Fruit fly (Drosophila melanogaster) whole organism, prepupa: ENCODE measurements around the gene Myo61F.

Experiments
- Blimp-1 ChIP-seq: fragments of 200-800 bp; sonication (Bioruptor generic); optimal IDR thresholded peaks from 3 replicates; lab custom pipeline; 2017; ENCODE audit warnings: missing biosample characterization, missing genetic modification characterization, mild to moderate bottlenecking, moderate library complexity, missing genetic modification reagents
- CG10631 ChIP-seq: fragments of 200-800 bp; sonication (Bioruptor generic); optimal IDR thresholded peaks from 2 replicates; lab custom pipeline; 2016; ENCODE audit warnings: missing biosample characterization, missing genetic modification characterization
- CG10669 ChIP-seq: fragments of 200-800 bp; sonication (Bioruptor generic); optimal IDR thresholded peaks from 3 replicates; lab custom pipeline; 2018; ENCODE audit warnings: missing biosample characterization, mild to moderate bottlenecking, missing genetic modification characterization, moderate library complexity
- CG11294 ChIP-seq: fragments of 200-800 bp; sonication (Bioruptor generic); IDR thresholded peaks from 2 replicates; pipeline ENCODE4 v1.3.6; 2022; ENCODE audit warnings: missing biosample characterization, missing genetic modification characterization
- CG11762 ChIP-seq: fragments of 200-800 bp; sonication (Bioruptor generic); optimal IDR thresholded peaks from 3 replicates; lab custom pipeline; 2016; ENCODE audit warnings: missing biosample characterization, missing genetic modification characterization; ENCODE audit not compliant: insufficient read depth
- CG11902 ChIP-seq: fragments of 200-800 bp; sonication (Bioruptor generic); optimal IDR thresholded peaks from 3 replicates; lab custom pipeline; 2016; ENCODE audit warnings: missing biosample characterization, missing genetic modification characterization
- CG15336 ChIP-seq: fragments of 200-800 bp; sonication (Bioruptor generic); IDR thresholded peaks from 2 replicates; pipeline ENCODE4 v1.3.6; 2022; ENCODE audit warnings: missing biosample characterization, missing genetic modification characterization
- CG1621 ChIP-seq: fragments of 200-800 bp; sonication (Bioruptor generic); optimal IDR thresholded peaks from 3 replicates; lab custom pipeline; 2018; ENCODE audit warnings: missing biosample characterization, mild to moderate bottlenecking, missing genetic modification characterization
- CG16779 ChIP-seq: fragments of 200-800 bp; sonication (Bioruptor generic); optimal IDR thresholded peaks from 3 replicates; lab custom pipeline; 2017; ENCODE audit warnings: missing biosample characterization, mild to moderate bottlenecking, missing genetic modification characterization
- CG3032 ChIP-seq: fragments of 200-800 bp; optimal IDR thresholded peaks from 2 replicates; lab custom pipeline; 2019; ENCODE audit warnings: missing biosample characterization, mild to moderate bottlenecking, missing genetic modification characterization, moderate library complexity
- CG32006 ChIP-seq: fragments of 200-800 bp; sonication (Bioruptor generic); optimal IDR thresholded peaks from 3 replicates; lab custom pipeline; 2017; ENCODE audit warnings: missing biosample characterization, mild to moderate bottlenecking, missing genetic modification characterization
- CG3919 ChIP-seq: fragments of 200-800 bp; sonication (Bioruptor generic); optimal IDR thresholded peaks from 3 replicates; lab custom pipeline; 2016; ENCODE audit warnings: missing biosample characterization, missing genetic modification characterization
- CG4318 ChIP-seq: fragments of 200-800 bp; sonication (Bioruptor generic); optimal IDR thresholded peaks from 3 replicates; lab custom pipeline; 2017; ENCODE audit warnings: missing biosample characterization, mild to moderate bottlenecking, missing genetic modification characterization
- CG6163 ChIP-seq: fragments of 200-800 bp; sonication (Bioruptor generic); IDR thresholded peaks from 3 replicates; pipeline ENCODE4 v1.3.6; 2022; ENCODE audit warnings: missing biosample characterization, missing genetic modification characterization
- CG6276 ChIP-seq: fragments of 200-800 bp; sonication (Bioruptor generic); optimal IDR thresholded peaks from 2 replicates; lab custom pipeline; 2017; ENCODE audit warnings: missing biosample characterization, mild to moderate bottlenecking, missing genetic modification characterization
- CG6808 ChIP-seq: fragments of 200-800 bp; sonication (Bioruptor generic); optimal IDR thresholded peaks from 3 replicates; lab custom pipeline; 2017; ENCODE audit warnings: missing biosample characterization, missing genetic modification characterization, mild to moderate bottlenecking, moderate library complexity, missing genetic modification reagents
- CG7368 ChIP-seq: fragments of 200-800 bp; sonication (Bioruptor generic); optimal IDR thresholded peaks from 3 replicates; lab custom pipeline; 2016; ENCODE audit warnings: missing biosample characterization, missing genetic modification characterization
- CG8119 ChIP-seq: fragments of 200-800 bp; sonication (Bioruptor generic); IDR thresholded peaks from 3 replicates; pipeline ENCODE4 v1.3.6; 2022; ENCODE audit warnings: missing biosample characterization, missing genetic modification characterization
- CG8319 ChIP-seq: fragments of 200-800 bp; sonication (Bioruptor generic); optimal IDR thresholded peaks from 3 replicates; lab custom pipeline; 2016; ENCODE audit warnings: missing biosample characterization, missing genetic modification characterization
- CG8632 ChIP-seq: fragments of 200-800 bp; sonication (Bioruptor generic); optimal IDR thresholded peaks from 3 replicates; lab custom pipeline; 2016; ENCODE audit warnings: missing biosample characterization, missing genetic modification characterization
- CG9139 ChIP-seq: fragments of 200-800 bp; sonication (Bioruptor generic); optimal IDR thresholded peaks from 3 replicates; lab custom pipeline; 2017; ENCODE audit warnings: missing biosample characterization, mild to moderate bottlenecking, missing genetic modification characterization
- Eip75B ChIP-seq: fragments of 200-800 bp; sonication (Bioruptor generic); optimal IDR thresholded peaks from 3 replicates; lab custom pipeline; 2016; ENCODE audit warnings: missing biosample characterization, missing genetic modification characterization
- Eip78C ChIP-seq: fragments of 200-800 bp; sonication (Bioruptor generic); peaks from one replicate; lab custom pipeline; 2016; ENCODE audit warnings: missing biosample characterization, missing genetic modification characterization
- Eip93F ChIP-seq: fragments of 200-800 bp; sonication (Bioruptor generic); optimal IDR thresholded peaks from 2 replicates; lab custom pipeline; 2016; ENCODE audit warnings: missing biosample characterization, mild to moderate bottlenecking, missing genetic modification characterization
- Ets21C ChIP-seq: fragments of 200-800 bp; sonication (Bioruptor generic); optimal IDR thresholded peaks from 3 replicates; lab custom pipeline; 2016; ENCODE audit warnings: missing biosample characterization, missing genetic modification characterization
- Gug ChIP-seq: fragments of 200-800 bp; sonication (Bioruptor generic); IDR thresholded peaks from 2 replicates; pipeline ENCODE4 v1.3.6; 2022; ENCODE audit warnings: missing biosample characterization, missing genetic modification characterization
- Hr39 ChIP-seq: fragments of 200-800 bp; sonication (Bioruptor generic); optimal IDR thresholded peaks from 2 replicates; lab custom pipeline; 2016; ENCODE audit warnings: missing biosample characterization, missing genetic modification characterization
- Hr4 ChIP-seq: fragments of 200-800 bp; sonication (Bioruptor generic); optimal IDR thresholded peaks from 3 replicates; lab custom pipeline; 2016; ENCODE audit warnings: missing biosample characterization, missing genetic modification characterization
- Lpt ChIP-seq: fragments of 200-800 bp; sonication (Bioruptor generic); optimal IDR thresholded peaks from 3 replicates; lab custom pipeline; 2016; ENCODE audit warnings: missing biosample characterization, missing genetic modification characterization
- Met ChIP-seq: fragments of 200-800 bp; sonication (Bioruptor generic); optimal IDR thresholded peaks from 3 replicates; lab custom pipeline; 2016; ENCODE audit warnings: missing biosample characterization, missing genetic modification characterization
- OdsH ChIP-seq: fragments of 200-800 bp; sonication (Bioruptor generic); optimal IDR thresholded peaks from 3 replicates; lab custom pipeline; 2016; ENCODE audit warnings: missing biosample characterization, missing genetic modification characterization
- Smox ChIP-seq: fragments of 200-800 bp; sonication (Bioruptor generic); optimal IDR thresholded peaks from 3 replicates; lab custom pipeline; 2016; ENCODE audit warnings: missing biosample characterization, missing genetic modification characterization
- Sox102F ChIP-seq: fragments of 200-800 bp; sonication (Bioruptor generic); optimal IDR thresholded peaks from 2 replicates; lab custom pipeline; 2016; ENCODE audit warnings: missing biosample characterization, mild to moderate bottlenecking, missing genetic modification characterization
- Sox14 ChIP-seq: fragments of 200-800 bp; sonication (Bioruptor generic); optimal IDR thresholded peaks from 3 replicates; lab custom pipeline; 2016; ENCODE audit warnings: missing biosample characterization, missing genetic modification characterization
- Sox15 ChIP-seq: fragments of 200-800 bp; sonication (Bioruptor generic); optimal IDR thresholded peaks from 3 replicates; lab custom pipeline; 2016; ENCODE audit warnings: missing biosample characterization, missing genetic modification characterization
- achi ChIP-seq: fragments of 200-800 bp; sonication (Bioruptor generic); optimal IDR thresholded peaks from 3 replicates; lab custom pipeline; 2016; ENCODE audit warnings: missing biosample characterization, missing genetic modification characterization
- cyc ChIP-seq: fragments of 200-800 bp; sonication (Bioruptor generic); optimal IDR thresholded peaks from 3 replicates; lab custom pipeline; 2016; ENCODE audit warnings: missing biosample characterization, missing genetic modification characterization
- dsx ChIP-seq: fragments of 200-800 bp; optimal IDR thresholded peaks from 3 replicates; lab custom pipeline; 2019; ENCODE audit warnings: missing biosample characterization, mild to moderate bottlenecking, missing genetic modification characterization, moderate library complexity; ENCODE audit not compliant: poor library complexity, severe bottlenecking
- eg ChIP-seq: fragments of 200-800 bp; sonication (Bioruptor generic); IDR thresholded peaks from 3 replicates; pipeline ENCODE4 v1.3.6; 2022; ENCODE audit warnings: missing biosample characterization, missing genetic modification characterization
- esn ChIP-seq: fragments of 200-800 bp; sonication (Bioruptor generic); optimal IDR thresholded peaks from 2 replicates; lab custom pipeline; 2016; ENCODE audit warnings: missing biosample characterization, mild to moderate bottlenecking, missing genetic modification characterization, moderate library complexity
- fd59A ChIP-seq: fragments of 200-800 bp; sonication (Bioruptor generic); optimal IDR thresholded peaks from 2 replicates; lab custom pipeline; 2017; ENCODE audit warnings: missing biosample characterization, mild to moderate bottlenecking, missing genetic modification characterization, missing genetic modification reagents
- fkh ChIP-seq: fragments of 200-800 bp; sonication (Bioruptor generic); optimal IDR thresholded peaks from 3 replicates; lab custom pipeline; 2017; ENCODE audit warnings: missing biosample characterization, mild to moderate bottlenecking, missing genetic modification characterization, moderate library complexity
- lz ChIP-seq: fragments of 200-800 bp; sonication (Bioruptor generic); optimal IDR thresholded peaks from 3 replicates; lab custom pipeline; 2016; ENCODE audit warnings: missing biosample characterization, missing genetic modification characterization
- net ChIP-seq: fragments of 200-800 bp; sonication (Bioruptor generic); optimal IDR thresholded peaks from 3 replicates; lab custom pipeline; 2016; ENCODE audit warnings: missing biosample characterization, missing genetic modification characterization
- pdm3 ChIP-seq: fragments of 200-800 bp; sonication (Bioruptor generic); optimal IDR thresholded peaks from 3 replicates; lab custom pipeline; 2016; ENCODE audit warnings: missing biosample characterization, missing genetic modification characterization
- salr ChIP-seq, 2 experiments: fragments of 200-800 bp; sonication (Bioruptor generic); optimal IDR thresholded peaks; 3 replicates each; lab custom pipeline; 2016 to 2018; ENCODE audit warnings: missing biosample characterization in 2 of 2, missing genetic modification characterization in 2 of 2, mild to moderate bottlenecking in 1 of 2
- spab ChIP-seq: fragments of 200-800 bp; sonication (Bioruptor generic); optimal IDR thresholded peaks from 2 replicates; lab custom pipeline; 2017; ENCODE audit warnings: missing biosample characterization, mild to moderate bottlenecking, missing genetic modification characterization, missing genetic modification reagents
- ss ChIP-seq, 2 experiments: fragments of 200-800 bp; sonication (Bioruptor generic); optimal IDR thresholded peaks; 2 replicates in 1 of 2; 3 replicates in 1 of 2; lab custom pipeline; 2017 to 2018; ENCODE audit warnings: mild to moderate bottlenecking in 2 of 2, missing biosample characterization in 2 of 2, missing genetic modification characterization in 2 of 2, moderate library complexity in 1 of 2
- svp ChIP-seq: fragments of 200-800 bp; sonication (Bioruptor generic); peaks from one replicate; lab custom pipeline; 2016; ENCODE audit warnings: missing biosample characterization, missing genetic modification characterization
- topi ChIP-seq: fragments of 200-800 bp; sonication (Bioruptor generic); optimal IDR thresholded peaks from 3 replicates; lab custom pipeline; 2016; ENCODE audit warnings: missing biosample characterization, missing genetic modification characterization

Myo61F gene

dm6 chr3L:1277937-1278336 is 40.3 kb upstream of the Myo61F start:
- TF ChIP-seq CG10669 (GFP tag; lab: Kevin White, UChicago): no peak
- TF ChIP-seq Eip78C (GFP tag; lab: Kevin White, UChicago): peak; percentile 57
- peak; percentile 68 for TF ChIP-seq svp (GFP tag; lab: Kevin White, UChicago)

dm6 chr3L:1279685-1280084 is 38.6 kb upstream of the Myo61F start:
- TF ChIP-seq Gug (GFP tag; lab: Robert Waterston, UW) (no peak), Lpt (GFP tag; lab: Kevin White, UChicago) (peak; percentile 16), CG8119 (GFP tag; lab: Robert Waterston, UW) (peak; percentile 61), CG6808 (GFP tag; lab: Kevin White, UChicago) (no peak), CG11902 (no peak), OdsH (GFP tag; lab: Kevin White, UChicago) (peak; percentile 47), pdm3 (GFP tag; lab: Kevin White, UChicago) (peak; percentile 62), dsx (GFP tag; lab: Kevin White, UChicago) (no peak), Eip75B (no peak), Met (GFP tag; lab: Kevin White, UChicago) (peak; percentile 1), Smox (GFP tag; lab: Kevin White, UChicago) (peak; percentile 4), Sox14 (GFP tag; lab: Kevin White, UChicago) (peak; percentile 45), CG8632 (peak; percentile 6), CG11762 (GFP tag; lab: Kevin White, UChicago) (no peak), Hr39 (peak; percentile 27), achi (GFP tag; lab: Kevin White, UChicago) (no peak), CG3919 (no peak), CG16779 (tag; lab: Kevin White, UChicago) (no peak), CG6276 (GFP tag; lab: Kevin White, UChicago) (no peak), eg (GFP tag; lab: Robert Waterston, UW) (peak; percentile 55; the same call in 2 of the 3 replicates), CG3032 (tag; lab: Kevin White, UChicago) (no peak), Hr4 (GFP tag; lab: Kevin White, UChicago) (peak; percentile 52), CG10631 (GFP tag; lab: Kevin White, UChicago) (peak; percentile 21), topi (GFP tag; lab: Kevin White, UChicago) (no peak), Sox15 (no peak), CG8319 (GFP tag; lab: Kevin White, UChicago) (no peak), CG7368 (GFP tag; lab: Kevin White, UChicago) (no peak), esn (no peak), spab (GFP tag; lab: Kevin White, UChicago) (no peak), Blimp-1 (GFP tag; lab: Kevin White, UChicago) (no peak), salr (GFP tag; optimal IDR thresholded peaks at IDR 0.05; lab: Kevin White, UChicago) (peak; percentile 15 to 22), CG4318 (no peak), Sox102F (GFP tag; lab: Kevin White, UChicago) (peak; percentile 7), CG15336 (GFP tag; lab: Robert Waterston, UW) (peak; percentile 62), lz (GFP tag; lab: Kevin White, UChicago) (no peak), fd59A (peak; percentile 27), fkh (GFP tag; lab: Kevin White, UChicago) (no peak), CG11294 (GFP tag; lab: Robert Waterston, UW) (no peak), Eip78C (GFP tag; lab: Kevin White, UChicago) (no peak), CG9139 (GFP tag; lab: Kevin White, UChicago) (no peak), Ets21C (GFP tag; lab: Kevin White, UChicago) (no peak), CG10669 (GFP tag; lab: Kevin White, UChicago) (no peak), cyc (no peak), CG32006 (GFP tag; lab: Kevin White, UChicago) (peak; percentile 62), CG1621 (tag; lab: Kevin White, UChicago) (peak; percentile 8), ss (GFP tag; optimal IDR thresholded peaks at IDR 0.05; lab: Kevin White, UChicago) (peak; percentile 3 to 15), CG6163 (GFP tag; lab: Robert Waterston, UW) (peak; percentile 58; the same call in 2 of the 3 replicates), Eip93F (GFP tag; lab: Kevin White, UChicago) (no peak), net (GFP tag; lab: Kevin White, UChicago) (peak; percentile 21)
